Worm (Caenorhabditis elegans) whole organism, young adult: ENCODE measurements around the gene F36F12.3.
A peak's percentile ranks its signal among the peaks of the same experiment; 100 is the strongest.
"Not testable (repeated sequence)": the region's sequence is repeated elsewhere in the genome, so short reads cannot be mapped to it uniquely, and the experiment has no call there.

Experiments used
- C17E4.6 ChIP-seq: fragments of 200-800 bp; sonication (Bioruptor generic); IDR thresholded peaks from 2 replicates; pipeline ENCODE4 v1.3.6; 2022; ENCODE audit warnings: missing genetic modification reagents, missing genetic modification characterization, missing compliant biosample characterization
- F37B4.10 ChIP-seq: fragments of 200-800 bp; sonication (Bioruptor generic); IDR thresholded peaks from 2 replicates; pipeline ENCODE4 v1.3.6; 2022; ENCODE audit warnings: missing genetic modification characterization, missing compliant biosample characterization
- ama-1 ChIP-seq, 3 experiments: fragments of 150-350 bp in 1 of 3; sonication (generic microtip) in 2 of 3; optimal IDR thresholded peaks; 2 replicates each; lab custom pipeline; 2014 to 2018; ENCODE audit warnings: missing biosample characterization in 2 of 3, missing genetic modification characterization in 2 of 3, missing genetic modification reagents in 2 of 3
- attf-6 ChIP-seq: fragments of 200-800 bp; sonication (Bioruptor generic); IDR thresholded peaks from 2 replicates; pipeline ENCODE4 v1.3.6; 2022; ENCODE audit warnings: missing genetic modification reagents, missing genetic modification characterization, missing compliant biosample characterization
- egl-18 ChIP-seq: fragments of 200-800 bp; sonication (Bioruptor generic); IDR thresholded peaks from 2 replicates; pipeline ENCODE4 v1.3.6; 2022; ENCODE audit warnings: missing genetic modification reagents, missing genetic modification characterization, missing compliant biosample characterization
- egrh-3 ChIP-seq: fragments of 200-800 bp; sonication (Bioruptor generic); IDR thresholded peaks from 2 replicates; pipeline ENCODE4 v1.3.6; 2022; ENCODE audit warnings: missing genetic modification reagents, missing genetic modification characterization, missing compliant biosample characterization
- snpc-1.1 ChIP-seq: sonication (generic microtip); optimal IDR thresholded peaks from 2 replicates; lab custom pipeline; 2017; ENCODE audit warnings: missing genetic modification characterization, mild to moderate bottlenecking, missing compliant biosample characterization, antibody characterized with exemption, moderate library complexity, missing genotype, missing genetic modification reagents; ENCODE audit not compliant: insufficient read depth
- snpc-4 ChIP-seq, 5 experiments: fragments of 150-350 bp in 1 of 5; sonication (generic microtip) in 4 of 5; optimal IDR thresholded peaks; 2 replicates each; lab custom pipeline; 2014 to 2018; ENCODE audit warnings: missing genetic modification characterization in 5 of 5, missing biosample characterization in 3 of 5, antibody characterized with exemption in 2 of 5, mild to moderate bottlenecking in 2 of 5, missing compliant biosample characterization in 2 of 5, missing genotype in 2 of 5, moderate library complexity in 2 of 5, missing genetic modification reagents in 1 of 5
- ztf-18 ChIP-seq: sonication (generic microtip); optimal IDR thresholded peaks from 2 replicates; lab custom pipeline; 2016; ENCODE audit warnings: missing genotype, mild to moderate bottlenecking, missing genetic modification characterization, missing compliant biosample characterization

ce11 chrV:2090321-2090720 is 4.7 kb downstream of the F36F12.3 start, which contains the start of gene ztf-28:
- TF ChIP-seq attf-6 (GFP tag; lab: Robert Waterston, UW) (peak; percentile 90), snpc-1.1 (tag; lab: Kevin White, UChicago) (peak; percentile 23), snpc-4 (GFP tag; optimal IDR thresholded peaks at IDR 0.05; lab: Kevin White, UChicago) (peak; percentile 7), snpc-4 (tag; optimal IDR thresholded peaks at IDR 0.05; lab: Kevin White, UChicago) (peak in 3 of 4 experiments; percentile 51 to 88 (median 73))
- not testable (repeated sequence) for TF ChIP-seq ama-1 (optimal IDR thresholded peaks at IDR 0.05; lab: Kevin White, UChicago); ama-1 (GFP tag; optimal IDR thresholded peaks at IDR 0.05; lab: Kevin White, UChicago); F37B4.10 (GFP tag; lab: Robert Waterston, UW); C17E4.6; egrh-3 (GFP tag; lab: Robert Waterston, UW); ztf-18 (tag; lab: Kevin White, UChicago); egl-18 (GFP tag; lab: Robert Waterston, UW)
